Worm (Caenorhabditis elegans) whole organism, L4 larva: ENCODE measurements around the gene T04A6.2.

Experiments
- ama-1 ChIP-seq: fragments of 150-350 bp; optimal IDR thresholded peaks from 2 replicates; lab custom pipeline; 2014; ENCODE audit warnings: inconsistent platforms, mixed read lengths
- ces-1 ChIP-seq: fragments of 150-350 bp; sonication (generic microtip); optimal IDR thresholded peaks from 4 replicates; lab custom pipeline; 2014; ENCODE audit warnings: missing biosample characterization, missing genetic modification reagents, missing genetic modification characterization
- dve-1 ChIP-seq: sonication (generic microtip); optimal IDR thresholded peaks from 2 replicates; lab custom pipeline; 2017; ENCODE audit warnings: antibody characterized with exemption, mild to moderate bottlenecking, missing genetic modification characterization, missing compliant biosample characterization; ENCODE audit not compliant: insufficient read depth
- egl-27 ChIP-seq: sonication (generic microtip); optimal IDR thresholded peaks from 3 replicates; lab custom pipeline; 2017; ENCODE audit warnings: missing biosample characterization, missing genetic modification reagents, missing genetic modification characterization
- gei-8 ChIP-seq: fragments of 200-800 bp; sonication (Bioruptor generic); optimal IDR thresholded peaks from 2 replicates; lab custom pipeline; 2018; ENCODE audit warnings: mild to moderate bottlenecking, missing genetic modification characterization, missing compliant biosample characterization
- hlh-30 ChIP-seq: sonication (generic microtip); optimal IDR thresholded peaks from 2 replicates; lab custom pipeline; 2017; ENCODE audit warnings: antibody characterized with exemption, mild to moderate bottlenecking, missing genetic modification characterization, missing compliant biosample characterization; ENCODE audit not compliant: insufficient read depth
- lin-38 ChIP-seq: fragments of 200-800 bp; sonication (Bioruptor generic); IDR thresholded peaks from 2 replicates; pipeline ENCODE4 v1.3.6; 2022; ENCODE audit warnings: missing genetic modification reagents, missing genetic modification characterization, missing compliant biosample characterization
- lsy-2 ChIP-seq, 2 experiments: fragments of 150-350 bp in 1 of 2; sonication (generic microtip) in 1 of 2; optimal IDR thresholded peaks; 2 replicates each; lab custom pipeline; 2014 to 2017; ENCODE audit warnings: missing biosample characterization in 2 of 2, missing genetic modification characterization in 2 of 2
- nhr-6 ChIP-seq: fragments of 150-350 bp; optimal IDR thresholded peaks from 2 replicates; lab custom pipeline; 2014; ENCODE audit warnings: missing biosample characterization, missing genetic modification characterization
- nhr-76 ChIP-seq: fragments of 150-350 bp; optimal IDR thresholded peaks from 2 replicates; lab custom pipeline; 2014; ENCODE audit warnings: missing biosample characterization, missing genetic modification characterization
- nhr-77 ChIP-seq: fragments of 150-350 bp; optimal IDR thresholded peaks from 2 replicates; lab custom pipeline; 2014; ENCODE audit warnings: missing biosample characterization, missing genetic modification characterization
- pha-4 ChIP-seq, 2 experiments: fragments of 150-350 bp in 1 of 2; fragments of 200-800 bp in 1 of 2; sonication (Bioruptor generic) in 1 of 2; IDR thresholded peaks in 1 of 2; optimal IDR thresholded peaks in 1 of 2; 2 replicates each; pipeline versions ENCODE4 v1.3.6 to Lab custom; 2014 to 2022; ENCODE audit warnings: missing genetic modification characterization in 2 of 2, missing genetic modification reagents in 2 of 2, missing biosample characterization in 1 of 2, missing compliant biosample characterization in 1 of 2
- skn-1 ChIP-seq: fragments of 150-350 bp; optimal IDR thresholded peaks from 2 replicates; lab custom pipeline; 2014; ENCODE audit warnings: missing biosample characterization, missing genetic modification characterization

DNA sequence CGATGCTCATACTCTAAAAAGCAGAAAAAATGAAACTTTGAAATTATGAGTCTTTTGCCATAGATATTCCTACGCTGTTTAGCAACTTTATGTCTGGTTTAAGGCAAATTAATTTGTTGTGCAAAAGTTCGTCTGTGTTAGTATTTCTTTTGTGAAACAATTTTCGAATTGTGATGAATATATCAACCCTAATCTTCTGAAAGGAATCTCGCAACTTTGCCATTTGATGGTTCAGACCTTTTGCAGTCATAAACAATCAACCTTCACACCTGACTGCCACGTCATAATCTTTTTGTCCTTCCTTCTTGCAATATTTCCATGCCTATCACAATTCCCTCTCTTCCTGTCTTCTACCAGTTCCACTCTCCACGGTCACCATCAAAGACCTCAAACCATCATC is 5.2 kb downstream of the T04A6.2 start:
- TF ChIP-seq nhr-76 (tag; lab: Kevin White, UChicago) (no peak), lin-38 (no peak), hlh-30 (tag; lab: Kevin White, UChicago) (no peak), nhr-6 (tag; lab: Kevin White, UChicago) (no peak), skn-1 (no peak), lsy-2 (tag; optimal IDR thresholded peaks at IDR 0.05; lab: Kevin White, UChicago) (no peak), dve-1 (tag; lab: Kevin White, UChicago) (no peak), egl-27 (tag; lab: Kevin White, UChicago) (no peak), nhr-77 (tag; lab: Kevin White, UChicago) (no peak), ces-1 (GFP tag; lab: Kevin White, UChicago) (no peak), ama-1 (lab: Kevin White, UChicago) (no peak), gei-8 (no peak), pha-4 (GFP tag; IDR thresholded peaks at IDR 0.05; lab: Robert Waterston, UW) (no peak), pha-4 (tag; optimal IDR thresholded peaks at IDR 0.05; lab: Kevin White, UChicago) (no peak)
